Worm (Caenorhabditis elegans) whole organism, young adult: ENCODE measurements around the gene T07F12.1.

Experiments
- B0019.2 ChIP-seq: fragments of 200-800 bp; sonication (Bioruptor generic); conservative IDR thresholded peaks from 2 replicates; pipeline ENCODE4 v1.3.6; 2022; ENCODE audit warnings: missing genetic modification reagents, missing genetic modification characterization, missing compliant biosample characterization
- D2030.7 ChIP-seq: fragments of 200-800 bp; sonication (Bioruptor generic); IDR thresholded peaks from 2 replicates; pipeline ENCODE4 v1.3.6; 2022; ENCODE audit warnings: missing genetic modification reagents, missing genetic modification characterization, missing compliant biosample characterization
- F33H1.4 ChIP-seq: fragments of 200-800 bp; sonication (Bioruptor generic); IDR thresholded peaks from 2 replicates; pipeline ENCODE4 v1.3.6; 2022; ENCODE audit warnings: missing genetic modification reagents, missing genetic modification characterization, missing compliant biosample characterization
- F37B4.10 ChIP-seq: fragments of 200-800 bp; sonication (Bioruptor generic); IDR thresholded peaks from 2 replicates; pipeline ENCODE4 v1.3.6; 2022; ENCODE audit warnings: missing genetic modification characterization, missing compliant biosample characterization
- F57C9.4 ChIP-seq: sonication (generic microtip); optimal IDR thresholded peaks from 2 replicates; lab custom pipeline; 2017; ENCODE audit warnings: mild to moderate bottlenecking, missing genetic modification characterization, missing compliant biosample characterization
- T07F8.4 ChIP-seq: sonication (generic microtip); optimal IDR thresholded peaks from 2 replicates; lab custom pipeline; 2016; ENCODE audit warnings: mild to moderate bottlenecking, missing genetic modification characterization, moderate library complexity, missing compliant biosample characterization
- Y56A3A.18 ChIP-seq: fragments of 200-800 bp; sonication (Bioruptor generic); IDR thresholded peaks from 2 replicates; pipeline ENCODE4 v1.3.6; 2022; ENCODE audit warnings: missing genetic modification reagents, missing genetic modification characterization, missing compliant biosample characterization
- Y79H2A.3 ChIP-seq: fragments of 200-800 bp; sonication (Bioruptor generic); conservative IDR thresholded peaks from 2 replicates; pipeline ENCODE4 v1.3.6; 2022; ENCODE audit warnings: missing genetic modification reagents, missing genetic modification characterization, missing compliant biosample characterization
- attf-5 ChIP-seq: fragments of 200-800 bp; sonication (Bioruptor generic); optimal IDR thresholded peaks from 2 replicates; lab custom pipeline; 2018; ENCODE audit warnings: mild to moderate bottlenecking, missing genetic modification characterization, missing compliant biosample characterization
- ccch-3 ChIP-seq: fragments of 200-800 bp; sonication (Bioruptor generic); optimal IDR thresholded peaks from 2 replicates; lab custom pipeline; 2018; ENCODE audit warnings: mild to moderate bottlenecking, missing genetic modification characterization, missing compliant biosample characterization
- ceh-27 ChIP-seq: fragments of 200-800 bp; sonication (Bioruptor generic); optimal IDR thresholded peaks from 2 replicates; lab custom pipeline; 2018; ENCODE audit warnings: mild to moderate bottlenecking, missing genetic modification characterization, moderate library complexity, missing compliant biosample characterization
- ceh-40 ChIP-seq: fragments of 200-800 bp; sonication (Bioruptor generic); IDR thresholded peaks from 2 replicates; pipeline ENCODE4 v1.3.6; 2022; ENCODE audit warnings: missing genetic modification characterization, missing compliant biosample characterization
- chd-7 ChIP-seq: sonication (generic microtip); optimal IDR thresholded peaks from 2 replicates; lab custom pipeline; 2016; ENCODE audit warnings: mild to moderate bottlenecking, missing genetic modification characterization, moderate library complexity, missing compliant biosample characterization
- die-1 ChIP-seq: sonication (generic microtip); optimal IDR thresholded peaks from 2 replicates; lab custom pipeline; 2016; ENCODE audit warnings: missing genotype, mild to moderate bottlenecking, missing genetic modification characterization, missing compliant biosample characterization
- dox-1 ChIP-seq: fragments of 200-800 bp; sonication (Bioruptor generic); IDR thresholded peaks from 2 replicates; pipeline ENCODE4 v1.3.6; 2022; ENCODE audit warnings: missing genetic modification reagents, missing genetic modification characterization, missing compliant biosample characterization
- efl-1 ChIP-seq: fragments of 150-350 bp; optimal IDR thresholded peaks from 2 replicates; lab custom pipeline; 2014; ENCODE audit warnings: missing biosample characterization, missing genetic modification reagents, missing genetic modification characterization
- ekl-4 ChIP-seq: fragments of 200-800 bp; sonication (Bioruptor generic); IDR thresholded peaks from 2 replicates; pipeline ENCODE4 v1.3.6; 2022; ENCODE audit warnings: missing genetic modification reagents, missing genetic modification characterization, missing compliant biosample characterization
- ets-4 ChIP-seq: fragments of 200-800 bp; sonication (Bioruptor generic); optimal IDR thresholded peaks from 2 replicates; lab custom pipeline; 2018; ENCODE audit warnings: mild to moderate bottlenecking, missing genetic modification characterization, missing compliant biosample characterization
- him-1 ChIP-seq: sonication (generic microtip); optimal IDR thresholded peaks from 2 replicates; lab custom pipeline; 2016; ENCODE audit warnings: missing genotype, missing genetic modification reagents, missing genetic modification characterization, missing compliant biosample characterization
- hlh-26 ChIP-seq: fragments of 200-800 bp; sonication (Bioruptor generic); conservative IDR thresholded peaks from 2 replicates; pipeline ENCODE4 v1.3.6; 2022; ENCODE audit warnings: missing genetic modification reagents, missing genetic modification characterization, missing compliant biosample characterization
- lag-1 ChIP-seq: fragments of 200-800 bp; sonication (Bioruptor generic); IDR thresholded peaks from 2 replicates; pipeline ENCODE4 v1.3.6; 2022; ENCODE audit warnings: missing genetic modification reagents, missing genetic modification characterization, missing compliant biosample characterization
- let-607 ChIP-seq, 2 experiments: fragments of 200-800 bp in 1 of 2; sonication (Bioruptor generic) in 1 of 2; sonication (generic microtip) in 1 of 2; optimal IDR thresholded peaks; 2 replicates each; lab custom pipeline; 2016 to 2018; ENCODE audit warnings: mild to moderate bottlenecking in 2 of 2, missing compliant biosample characterization in 2 of 2, missing genetic modification characterization in 2 of 2, moderate library complexity in 2 of 2, missing genotype in 1 of 2
- lin-40 ChIP-seq: sonication (generic microtip); optimal IDR thresholded peaks from 2 replicates; lab custom pipeline; 2016; ENCODE audit warnings: missing genetic modification characterization, mild to moderate bottlenecking, missing compliant biosample characterization, missing genotype, missing genetic modification reagents
- madf-10 ChIP-seq: sonication (generic microtip); optimal IDR thresholded peaks from 2 replicates; lab custom pipeline; 2016; ENCODE audit warnings: mild to moderate bottlenecking, missing genetic modification characterization, missing compliant biosample characterization
- nfya-2 ChIP-seq: fragments of 200-800 bp; sonication (Bioruptor generic); IDR thresholded peaks from 2 replicates; pipeline ENCODE4 v1.3.6; 2022; ENCODE audit warnings: missing genetic modification reagents, missing genetic modification characterization, missing compliant biosample characterization
- nfyb-1 ChIP-seq: fragments of 200-800 bp; sonication (Bioruptor generic); IDR thresholded peaks from 2 replicates; pipeline ENCODE4 v1.3.6; 2022; ENCODE audit warnings: missing genetic modification reagents, missing genetic modification characterization, missing compliant biosample characterization
- nhr-27 ChIP-seq: fragments of 200-800 bp; sonication (Bioruptor generic); optimal IDR thresholded peaks from 2 replicates; lab custom pipeline; 2018; ENCODE audit warnings: mild to moderate bottlenecking, missing genetic modification characterization, moderate library complexity, missing compliant biosample characterization
- nhr-80 ChIP-seq: sonication (generic microtip); optimal IDR thresholded peaks from 2 replicates; lab custom pipeline; 2016; ENCODE audit warnings: missing genetic modification characterization, missing compliant biosample characterization
- nhr-90 ChIP-seq: sonication (generic microtip); optimal IDR thresholded peaks from 2 replicates; lab custom pipeline; 2016; ENCODE audit warnings: missing genotype, mild to moderate bottlenecking, missing genetic modification characterization, missing compliant biosample characterization
- rcor-1 ChIP-seq: fragments of 200-800 bp; sonication (Bioruptor generic); IDR thresholded peaks from 2 replicates; pipeline ENCODE4 v1.3.6; 2022; ENCODE audit warnings: missing genetic modification reagents, missing genetic modification characterization, missing compliant biosample characterization
- snpc-1.3 ChIP-seq: sonication (generic microtip); optimal IDR thresholded peaks from 2 replicates; lab custom pipeline; 2017; ENCODE audit warnings: missing genetic modification characterization, mild to moderate bottlenecking, missing compliant biosample characterization, antibody characterized with exemption, moderate library complexity, missing genotype, missing genetic modification reagents; ENCODE audit not compliant: insufficient read depth
- snpc-3.4 ChIP-seq: sonication (generic microtip); optimal IDR thresholded peaks from 2 replicates; lab custom pipeline; 2017; ENCODE audit warnings: missing genetic modification characterization, mild to moderate bottlenecking, missing compliant biosample characterization, antibody characterized with exemption, moderate library complexity, missing genotype, missing genetic modification reagents
- tlf-1 ChIP-seq: fragments of 200-800 bp; sonication (Bioruptor generic); optimal IDR thresholded peaks from 2 replicates; lab custom pipeline; 2018; ENCODE audit warnings: mild to moderate bottlenecking, missing genetic modification characterization, missing compliant biosample characterization
- unc-130 ChIP-seq: sonication (generic microtip); optimal IDR thresholded peaks from 2 replicates; lab custom pipeline; 2016; ENCODE audit warnings: missing genetic modification reagents, missing genetic modification characterization, missing compliant biosample characterization
- zfh-2 ChIP-seq: fragments of 200-800 bp; sonication (Bioruptor generic); conservative IDR thresholded peaks from 2 replicates; pipeline ENCODE4 v1.3.6; 2022; ENCODE audit warnings: missing genetic modification reagents, missing genetic modification characterization, missing compliant biosample characterization
- zim-3 ChIP-seq: sonication (generic microtip); optimal IDR thresholded peaks from 2 replicates; lab custom pipeline; 2017; ENCODE audit warnings: mild to moderate bottlenecking, missing genetic modification characterization, moderate library complexity, missing compliant biosample characterization
- ztf-22 ChIP-seq: fragments of 200-800 bp; sonication (Bioruptor generic); optimal IDR thresholded peaks from 2 replicates; lab custom pipeline; 2018; ENCODE audit warnings: mild to moderate bottlenecking, missing genetic modification characterization, moderate library complexity, missing compliant biosample characterization
- ztf-26 ChIP-seq: sonication (generic microtip); optimal IDR thresholded peaks from 2 replicates; lab custom pipeline; 2017; ENCODE audit warnings: missing genetic modification characterization, missing compliant biosample characterization

The T07F12.1 gene

ce11 chrX:4862062-4862461, 31.8 kb upstream of the T07F12.1 start:
- no peak for TF ChIP-seq snpc-3.4 (tag; lab: Kevin White, UChicago)
- TF ChIP-seq him-1 (tag; lab: Kevin White, UChicago) = no peak
- TF ChIP-seq nhr-80 (tag; lab: Kevin White, UChicago) = peak; percentile 83
- peak in 1 of 2 experiments; percentile 82 for TF ChIP-seq let-607 (tag; optimal IDR thresholded peaks at IDR 0.05; lab: Kevin White, UChicago)
- TF ChIP-seq, all 124 proteins: peak for 2

- TF ChIP-seq rcor-1 = no peak
- TF ChIP-seq nhr-27 (tag; lab: Kevin White, UChicago) = no peak
- TF ChIP-seq T07F8.4 = no peak
- TF ChIP-seq ceh-40 = no peak
- no peak for TF ChIP-seq zim-3
- no peak for TF ChIP-seq madf-10 (tag; lab: Kevin White, UChicago)
- TF ChIP-seq D2030.7 (GFP tag; lab: Robert Waterston, UW) = no peak
- no peak for TF ChIP-seq attf-5 (GFP tag; lab: Kevin White, UChicago)
- no peak for TF ChIP-seq Y79H2A.3 (GFP tag; lab: Robert Waterston, UW)
- TF ChIP-seq snpc-1.3 (tag; lab: Kevin White, UChicago) = no peak
- TF ChIP-seq hlh-26 = no peak
- TF ChIP-seq dox-1 (GFP tag; lab: Robert Waterston, UW) = no peak
- no peak for TF ChIP-seq F33H1.4 (GFP tag; lab: Robert Waterston, UW)
- TF ChIP-seq chd-7 (tag; lab: Kevin White, UChicago) = no peak
These were observed 29.6 kb upstream of the T07F12.1 start for ce11 chrX:4864214-4864613.

ce11 chrX:4865798-4866197, 28.1 kb upstream of the T07F12.1 start, which contains the start of gene ntc-1:
Gene ntc-1, plus strand, starts transcription at chrX:4866098.
- TF ChIP-seq F37B4.10 = no peak
- no peak for TF ChIP-seq efl-1 (GFP tag; lab: Kevin White, UChicago)
- no peak for TF ChIP-seq F57C9.4 (tag; lab: Kevin White, UChicago)
- TF ChIP-seq Y56A3A.18 (GFP tag; lab: Robert Waterston, UW) = no peak
- no peak for TF ChIP-seq nhr-27 (tag; lab: Kevin White, UChicago)
- TF ChIP-seq lin-40 (tag; lab: Kevin White, UChicago) = no peak
- no peak for TF ChIP-seq die-1
- no peak for TF ChIP-seq ceh-27 (GFP tag; lab: Kevin White, UChicago)
- TF ChIP-seq ekl-4 (GFP tag; lab: Robert Waterston, UW) = no peak
- TF ChIP-seq, all 124 proteins: peak for 0

- TF ChIP-seq tlf-1 (no peak), snpc-1.3 (tag; lab: Kevin White, UChicago) (no peak), F33H1.4 (GFP tag; lab: Robert Waterston, UW) (no peak), lag-1 (GFP tag; lab: Robert Waterston, UW) (no peak), ztf-22 (GFP tag; lab: Kevin White, UChicago) (no peak)
These were observed 24.2 kb upstream of the T07F12.1 start for ce11 chrX:4869627-4870026.

DNA sequence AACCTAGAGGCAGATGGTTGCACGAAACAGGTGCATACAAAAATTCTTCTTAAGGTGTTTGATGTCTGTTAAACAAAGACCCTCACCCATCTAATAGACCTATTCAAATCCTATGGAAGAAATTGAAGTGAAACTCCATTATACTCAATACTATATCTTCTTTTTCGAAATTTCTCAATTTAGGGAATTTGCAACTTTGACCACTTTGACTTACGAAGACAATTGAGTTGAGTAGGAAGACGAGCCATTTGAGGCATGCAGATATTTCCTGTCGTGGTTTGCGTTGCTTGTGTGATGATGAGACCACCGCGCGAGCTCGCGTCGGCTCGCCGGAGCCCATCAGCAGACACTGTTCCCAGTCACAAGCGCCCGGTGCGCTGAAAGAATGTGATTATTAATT, 23.2 kb upstream of the T07F12.1 start:
- TF ChIP-seq zfh-2 = peak; percentile 50; the same call in 1 of the 2 replicates
- no peak for TF ChIP-seq chd-7 (tag; lab: Kevin White, UChicago)

DNA sequence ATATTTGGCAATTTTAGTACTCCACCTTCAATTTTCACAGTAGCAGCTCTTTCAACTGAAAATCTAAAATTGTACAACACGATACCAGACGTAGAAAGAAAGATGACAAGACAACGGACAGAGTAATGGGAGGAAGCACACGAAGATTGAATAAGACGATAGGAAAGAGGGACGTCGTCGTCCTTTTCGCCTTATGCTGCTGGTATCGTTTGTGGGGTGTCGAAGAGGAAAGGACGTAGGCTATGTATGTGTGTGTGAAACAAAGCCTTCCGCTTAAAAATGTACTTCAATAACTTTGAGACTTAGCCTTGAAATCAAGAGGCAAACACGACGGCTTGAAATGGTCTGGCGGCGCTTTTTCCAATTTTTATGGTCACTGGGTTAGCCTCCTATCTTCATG, 21.1 kb upstream of the T07F12.1 start:
- no peak for TF ChIP-seq nhr-90 (tag; lab: Kevin White, UChicago)
- TF ChIP-seq unc-130 (GFP tag; lab: Kevin White, UChicago) = no peak
- no peak for TF ChIP-seq B0019.2
- TF ChIP-seq nhr-80 (tag; lab: Kevin White, UChicago) = no peak
- TF ChIP-seq nhr-27 (tag; lab: Kevin White, UChicago) = no peak
- no peak for TF ChIP-seq ets-4 (GFP tag; lab: Kevin White, UChicago)
- no peak for TF ChIP-seq efl-1 (GFP tag; lab: Kevin White, UChicago)
- TF ChIP-seq ccch-3 (GFP tag; lab: Kevin White, UChicago) = no peak
- no peak for TF ChIP-seq ztf-26 (tag; lab: Kevin White, UChicago)
- TF ChIP-seq nfyb-1 (GFP tag; lab: Robert Waterston, UW) = no peak
- TF ChIP-seq D2030.7 (GFP tag; lab: Robert Waterston, UW) = no peak
- no peak for TF ChIP-seq nfya-2 (GFP tag; lab: Robert Waterston, UW)
